Worm (Caenorhabditis elegans) whole organism, young adult: ENCODE data around the gene K10G6.9.

ENCODE experiments used
- D2030.7 ChIP-seq: fragments of 200-800 bp; sonication (Bioruptor generic); IDR thresholded peaks from 2 replicates; pipeline ENCODE4 v1.3.6; 2022; ENCODE audit warnings: missing genetic modification reagents, missing genetic modification characterization, missing compliant biosample characterization
- F10E7.11 ChIP-seq: sonication (generic microtip); optimal IDR thresholded peaks from 2 replicates; lab custom pipeline; 2017; ENCODE audit warnings: mild to moderate bottlenecking, missing genetic modification characterization, moderate library complexity, missing compliant biosample characterization
- F23B12.7 ChIP-seq: sonication (generic microtip); optimal IDR thresholded peaks from 2 replicates; lab custom pipeline; 2017; ENCODE audit warnings: missing genetic modification characterization, mild to moderate bottlenecking, missing compliant biosample characterization, antibody characterized with exemption, moderate library complexity; ENCODE audit not compliant: insufficient read depth
- F33H1.4 ChIP-seq: fragments of 200-800 bp; sonication (Bioruptor generic); IDR thresholded peaks from 2 replicates; pipeline ENCODE4 v1.3.6; 2022; ENCODE audit warnings: missing genetic modification reagents, missing genetic modification characterization, missing compliant biosample characterization
- F39B2.1 ChIP-seq: fragments of 200-800 bp; sonication (Bioruptor generic); IDR thresholded peaks from 2 replicates; pipeline ENCODE4 v1.3.6; 2022; ENCODE audit warnings: missing genetic modification reagents, missing genetic modification characterization, missing compliant biosample characterization
- F52B5.7 ChIP-seq: sonication (generic microtip); optimal IDR thresholded peaks from 2 replicates; lab custom pipeline; 2016; ENCODE audit warnings: mild to moderate bottlenecking, missing genetic modification characterization, missing compliant biosample characterization
- F55B11.4 ChIP-seq: sonication (generic microtip); optimal IDR thresholded peaks from 2 replicates; lab custom pipeline; 2016; ENCODE audit warnings: missing compliant biosample characterization, missing genetic modification characterization, borderline replicate concordance; ENCODE audit not compliant: insufficient read depth
- T07F8.4 ChIP-seq: sonication (generic microtip); optimal IDR thresholded peaks from 2 replicates; lab custom pipeline; 2016; ENCODE audit warnings: mild to moderate bottlenecking, missing genetic modification characterization, moderate library complexity, missing compliant biosample characterization
- Y53F4B.3 ChIP-seq: fragments of 200-800 bp; sonication (Bioruptor generic); IDR thresholded peaks from 2 replicates; pipeline ENCODE4 v1.3.6; 2022; ENCODE audit warnings: missing genetic modification reagents, missing genetic modification characterization, missing compliant biosample characterization
- Y79H2A.3 ChIP-seq: fragments of 200-800 bp; sonication (Bioruptor generic); conservative IDR thresholded peaks from 2 replicates; pipeline ENCODE4 v1.3.6; 2022; ENCODE audit warnings: missing genetic modification reagents, missing genetic modification characterization, missing compliant biosample characterization
- akir-1 ChIP-seq: fragments of 200-800 bp; sonication (Bioruptor generic); optimal IDR thresholded peaks from 2 replicates; lab custom pipeline; 2018; ENCODE audit warnings: mild to moderate bottlenecking, missing genetic modification characterization, moderate library complexity, missing compliant biosample characterization
- aptf-2 ChIP-seq: fragments of 200-800 bp; sonication (Bioruptor generic); conservative IDR thresholded peaks from 2 replicates; pipeline ENCODE4 v1.3.6; 2022; ENCODE audit warnings: missing genetic modification reagents, missing genetic modification characterization, missing compliant biosample characterization
- aptf-3 ChIP-seq: fragments of 200-800 bp; sonication (Bioruptor generic); IDR thresholded peaks from 2 replicates; pipeline ENCODE4 v1.3.6; 2022; ENCODE audit warnings: missing genetic modification characterization, missing compliant biosample characterization
- attf-5 ChIP-seq: fragments of 200-800 bp; sonication (Bioruptor generic); optimal IDR thresholded peaks from 2 replicates; lab custom pipeline; 2018; ENCODE audit warnings: mild to moderate bottlenecking, missing genetic modification characterization, missing compliant biosample characterization
- bed-1 ChIP-seq: fragments of 200-800 bp; sonication (Bioruptor generic); IDR thresholded peaks from 2 replicates; pipeline ENCODE4 v1.3.6; 2022; ENCODE audit warnings: missing genetic modification reagents, missing genetic modification characterization, missing compliant biosample characterization
- ceh-27 ChIP-seq: fragments of 200-800 bp; sonication (Bioruptor generic); optimal IDR thresholded peaks from 2 replicates; lab custom pipeline; 2018; ENCODE audit warnings: mild to moderate bottlenecking, missing genetic modification characterization, moderate library complexity, missing compliant biosample characterization
- dox-1 ChIP-seq: fragments of 200-800 bp; sonication (Bioruptor generic); IDR thresholded peaks from 2 replicates; pipeline ENCODE4 v1.3.6; 2022; ENCODE audit warnings: missing genetic modification reagents, missing genetic modification characterization, missing compliant biosample characterization
- dpff-1 ChIP-seq: sonication (generic microtip); optimal IDR thresholded peaks from 2 replicates; lab custom pipeline; 2017; ENCODE audit warnings: mild to moderate bottlenecking, missing genetic modification characterization, missing compliant biosample characterization
- hmg-1.2 ChIP-seq: fragments of 200-800 bp; sonication (Bioruptor generic); IDR thresholded peaks from 2 replicates; pipeline ENCODE4 v1.3.6; 2022; ENCODE audit warnings: missing genetic modification reagents, missing genetic modification characterization, missing compliant biosample characterization
- lir-1 ChIP-seq: fragments of 200-800 bp; sonication (Bioruptor generic); conservative IDR thresholded peaks from 2 replicates; pipeline ENCODE4 v1.3.6; 2022; ENCODE audit warnings: missing genetic modification reagents, missing genetic modification characterization, missing compliant biosample characterization
- lsl-1 ChIP-seq: fragments of 200-800 bp; sonication (Bioruptor generic); optimal IDR thresholded peaks from 2 replicates; lab custom pipeline; 2018; ENCODE audit warnings: mild to moderate bottlenecking, missing genetic modification characterization, moderate library complexity, missing compliant biosample characterization
- madf-6 ChIP-seq: fragments of 200-800 bp; sonication (Bioruptor generic); IDR thresholded peaks from 2 replicates; pipeline ENCODE4 v1.3.6; 2022; ENCODE audit warnings: missing genetic modification reagents, missing genetic modification characterization, missing compliant biosample characterization
- nfya-2 ChIP-seq: fragments of 200-800 bp; sonication (Bioruptor generic); IDR thresholded peaks from 2 replicates; pipeline ENCODE4 v1.3.6; 2022; ENCODE audit warnings: missing genetic modification reagents, missing genetic modification characterization, missing compliant biosample characterization
- nfyb-1 ChIP-seq: fragments of 200-800 bp; sonication (Bioruptor generic); IDR thresholded peaks from 2 replicates; pipeline ENCODE4 v1.3.6; 2022; ENCODE audit warnings: missing genetic modification reagents, missing genetic modification characterization, missing compliant biosample characterization
- nhr-80 ChIP-seq: sonication (generic microtip); optimal IDR thresholded peaks from 2 replicates; lab custom pipeline; 2016; ENCODE audit warnings: missing genetic modification characterization, missing compliant biosample characterization
- pha-4 ChIP-seq: fragments of 150-350 bp; sonication (generic microtip); optimal IDR thresholded peaks from 2 replicates; lab custom pipeline; 2014; ENCODE audit warnings: missing biosample characterization, missing genetic modification reagents, missing genetic modification characterization
- rcor-1 ChIP-seq: fragments of 200-800 bp; sonication (Bioruptor generic); IDR thresholded peaks from 2 replicates; pipeline ENCODE4 v1.3.6; 2022; ENCODE audit warnings: missing genetic modification reagents, missing genetic modification characterization, missing compliant biosample characterization
- rec-8 ChIP-seq, 2 experiments: sonication (generic microtip); optimal IDR thresholded peaks; 2 replicates each; lab custom pipeline; 2016; ENCODE audit warnings: mild to moderate bottlenecking in 2 of 2, missing genetic modification characterization in 2 of 2, missing genetic modification reagents in 2 of 2, missing genotype in 2 of 2, missing biosample characterization in 1 of 2, missing compliant biosample characterization in 1 of 2, moderate library complexity in 1 of 2
- snpc-1.3 ChIP-seq: sonication (generic microtip); optimal IDR thresholded peaks from 2 replicates; lab custom pipeline; 2017; ENCODE audit warnings: missing genetic modification characterization, mild to moderate bottlenecking, missing compliant biosample characterization, antibody characterized with exemption, moderate library complexity, missing genotype, missing genetic modification reagents; ENCODE audit not compliant: insufficient read depth
- snpc-4 ChIP-seq, 5 experiments: fragments of 150-350 bp in 1 of 5; sonication (generic microtip) in 4 of 5; optimal IDR thresholded peaks; 2 replicates each; lab custom pipeline; 2014 to 2018; ENCODE audit warnings: missing genetic modification characterization in 5 of 5, missing biosample characterization in 3 of 5, antibody characterized with exemption in 2 of 5, mild to moderate bottlenecking in 2 of 5, missing compliant biosample characterization in 2 of 5, missing genotype in 2 of 5, moderate library complexity in 2 of 5, missing genetic modification reagents in 1 of 5
- somi-1 ChIP-seq: fragments of 200-800 bp; sonication (Bioruptor generic); optimal IDR thresholded peaks from 2 replicates; lab custom pipeline; 2018; ENCODE audit warnings: mild to moderate bottlenecking, missing genetic modification characterization, missing compliant biosample characterization
- sptf-2 ChIP-seq: fragments of 200-800 bp; sonication (Bioruptor generic); optimal IDR thresholded peaks from 2 replicates; lab custom pipeline; 2018; ENCODE audit warnings: mild to moderate bottlenecking, missing genetic modification characterization, missing compliant biosample characterization
- tbp1 ChIP-seq: fragments of 200-800 bp; sonication (Bioruptor generic); optimal IDR thresholded peaks from 2 replicates; lab custom pipeline; 2018; ENCODE audit warnings: mild to moderate bottlenecking, missing genetic modification characterization, missing compliant biosample characterization
- zfh-2 ChIP-seq: fragments of 200-800 bp; sonication (Bioruptor generic); conservative IDR thresholded peaks from 2 replicates; pipeline ENCODE4 v1.3.6; 2022; ENCODE audit warnings: missing genetic modification reagents, missing genetic modification characterization, missing compliant biosample characterization
- zim-3 ChIP-seq: sonication (generic microtip); optimal IDR thresholded peaks from 2 replicates; lab custom pipeline; 2017; ENCODE audit warnings: mild to moderate bottlenecking, missing genetic modification characterization, moderate library complexity, missing compliant biosample characterization
- ztf-26 ChIP-seq: sonication (generic microtip); optimal IDR thresholded peaks from 2 replicates; lab custom pipeline; 2017; ENCODE audit warnings: missing genetic modification characterization, missing compliant biosample characterization
- ztf-3 ChIP-seq: fragments of 200-800 bp; sonication (Bioruptor generic); optimal IDR thresholded peaks from 2 replicates; lab custom pipeline; 2018; ENCODE audit warnings: mild to moderate bottlenecking, missing genetic modification characterization, missing compliant biosample characterization

Gene K10G6.9

DNA sequence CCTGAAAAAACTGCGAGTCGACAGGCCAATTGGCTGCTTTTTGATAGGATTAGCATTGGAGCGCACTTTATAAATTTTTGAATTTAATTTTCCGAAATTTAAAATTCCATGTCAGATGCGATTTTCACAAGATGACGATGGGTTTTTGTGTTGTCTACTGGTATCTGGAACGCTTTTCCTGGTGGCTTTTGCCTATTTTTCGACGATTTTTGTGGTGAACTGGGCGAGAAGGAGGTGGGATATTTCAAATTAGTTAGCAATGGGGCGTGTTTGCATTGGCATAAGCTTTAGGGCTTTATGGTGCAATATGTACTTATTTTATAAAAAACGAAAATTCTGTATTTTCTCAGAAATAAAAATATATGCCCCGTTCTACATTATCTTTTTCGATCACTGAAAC, at the start of gene K10G6.9:
K10G6.9 (plus strand) TSS at position 110 of the 400 bp plus-strand sequence.
- TF ChIP-seq Y79H2A.3 (GFP tag; lab: Robert Waterston, UW) (0 out of 2 replicates have a peak, but pooled peaks have one; percentile 70), rcor-1 (GFP tag; lab: Robert Waterston, UW) (no peak)

DNA sequence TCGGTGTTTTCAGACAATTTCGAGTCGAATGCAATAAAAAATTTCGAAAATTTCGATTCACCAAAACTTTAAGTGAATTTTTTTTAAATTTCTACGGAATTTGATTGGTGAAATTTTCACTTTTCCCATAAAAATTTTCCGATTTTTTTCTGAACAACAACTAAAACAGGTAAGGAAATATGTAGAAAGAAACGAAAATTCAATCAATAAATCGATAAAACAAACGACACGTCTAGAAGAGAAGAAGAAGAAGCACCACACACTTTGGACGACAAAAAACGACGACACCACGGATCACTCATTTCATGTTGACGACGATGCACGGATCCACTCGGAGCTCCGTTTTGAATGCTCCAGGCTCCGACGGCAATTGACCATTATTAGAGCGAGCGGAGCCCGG, 49.4 kb upstream of the K10G6.9 start:
- TF ChIP-seq nfya-2 (GFP tag; lab: Robert Waterston, UW), result no peak
- no peak for TF ChIP-seq somi-1 (GFP tag; lab: Kevin White, UChicago)
- no peak for TF ChIP-seq lsl-1 (GFP tag; lab: Kevin White, UChicago)
- TF ChIP-seq Y53F4B.3 (GFP tag; lab: Robert Waterston, UW), result no peak
- no peak for TF ChIP-seq zfh-2 (GFP tag; lab: Robert Waterston, UW)
- TF ChIP-seq akir-1 (GFP tag; lab: Kevin White, UChicago), result no peak
- TF ChIP-seq nfyb-1 (GFP tag; lab: Robert Waterston, UW), result no peak
- TF ChIP-seq F33H1.4, result no peak

DNA sequence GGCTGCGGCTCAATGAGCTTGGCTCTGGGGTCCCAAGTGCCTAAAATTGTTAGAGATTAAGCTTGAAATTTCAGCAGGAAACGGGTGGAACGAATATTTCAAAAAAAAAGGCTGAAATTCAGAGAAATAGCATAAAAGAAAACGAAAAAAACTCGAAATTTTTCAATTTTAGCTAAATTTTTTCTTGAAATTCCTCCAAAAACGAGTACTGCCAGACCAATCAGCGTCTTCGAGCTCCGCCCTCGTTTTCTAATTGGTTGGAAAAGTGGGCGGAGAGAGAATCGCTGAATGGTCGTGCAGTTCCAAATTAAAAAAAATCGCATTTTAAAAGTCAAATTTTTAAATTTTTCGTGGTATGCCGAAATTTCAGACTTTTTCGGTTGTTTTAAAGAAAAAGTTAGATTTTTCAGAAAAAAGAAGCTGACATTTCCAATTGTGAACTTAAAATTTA, 44.1 kb upstream of the K10G6.9 start, which contains the start of gene plpp-1.1:
plpp-1.1 (minus strand) TSS at position 51 of the 451 bp plus-strand sequence.
- 0 out of 2 replicates have a peak, but pooled peaks have one; percentile 9 for TF ChIP-seq zfh-2 (GFP tag; lab: Robert Waterston, UW)
- TF ChIP-seq nfyb-1 (GFP tag; lab: Robert Waterston, UW), result 0 out of 2 replicates have a peak, but pooled peaks have one; percentile 66
- no peak for TF ChIP-seq dpff-1
- TF ChIP-seq lsl-1 (GFP tag; lab: Kevin White, UChicago), result no peak
- no peak for TF ChIP-seq rec-8 (tag; optimal IDR thresholded peaks at IDR 0.05; lab: Kevin White, UChicago)
- no peak for TF ChIP-seq aptf-3 (GFP tag; lab: Robert Waterston, UW)

DNA sequence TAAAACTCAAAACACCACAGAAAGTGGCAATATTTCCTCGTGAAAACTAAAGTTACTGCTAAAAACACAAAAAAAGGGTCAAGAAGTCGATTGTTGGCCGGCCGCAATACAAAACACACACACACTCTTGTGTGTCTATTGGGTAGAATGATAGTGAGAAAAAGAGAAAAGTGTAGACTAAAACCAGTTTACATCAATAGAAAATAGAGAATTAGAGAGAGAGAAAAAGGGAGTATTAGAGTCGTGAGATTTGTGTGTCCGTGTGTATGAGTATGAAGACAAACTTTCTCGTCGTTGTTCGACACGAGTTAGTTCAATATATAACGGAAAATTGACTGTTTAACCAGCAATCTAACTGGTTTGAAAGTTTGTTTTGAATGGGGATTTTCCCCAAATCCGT, 42.6 kb upstream of the K10G6.9 start:
- TF ChIP-seq bed-1 (GFP tag; lab: Robert Waterston, UW) (no peak), F55B11.4 (tag; lab: Kevin White, UChicago) (no peak), ztf-26 (tag; lab: Kevin White, UChicago) (no peak), T07F8.4 (tag; lab: Kevin White, UChicago) (no peak), aptf-2 (GFP tag; lab: Robert Waterston, UW) (no peak), ceh-27 (GFP tag; lab: Kevin White, UChicago) (peak; percentile 1), nhr-80 (tag; lab: Kevin White, UChicago) (peak; percentile 4), rec-8 (tag; optimal IDR thresholded peaks at IDR 0.05; lab: Kevin White, UChicago) (no peak)

DNA sequence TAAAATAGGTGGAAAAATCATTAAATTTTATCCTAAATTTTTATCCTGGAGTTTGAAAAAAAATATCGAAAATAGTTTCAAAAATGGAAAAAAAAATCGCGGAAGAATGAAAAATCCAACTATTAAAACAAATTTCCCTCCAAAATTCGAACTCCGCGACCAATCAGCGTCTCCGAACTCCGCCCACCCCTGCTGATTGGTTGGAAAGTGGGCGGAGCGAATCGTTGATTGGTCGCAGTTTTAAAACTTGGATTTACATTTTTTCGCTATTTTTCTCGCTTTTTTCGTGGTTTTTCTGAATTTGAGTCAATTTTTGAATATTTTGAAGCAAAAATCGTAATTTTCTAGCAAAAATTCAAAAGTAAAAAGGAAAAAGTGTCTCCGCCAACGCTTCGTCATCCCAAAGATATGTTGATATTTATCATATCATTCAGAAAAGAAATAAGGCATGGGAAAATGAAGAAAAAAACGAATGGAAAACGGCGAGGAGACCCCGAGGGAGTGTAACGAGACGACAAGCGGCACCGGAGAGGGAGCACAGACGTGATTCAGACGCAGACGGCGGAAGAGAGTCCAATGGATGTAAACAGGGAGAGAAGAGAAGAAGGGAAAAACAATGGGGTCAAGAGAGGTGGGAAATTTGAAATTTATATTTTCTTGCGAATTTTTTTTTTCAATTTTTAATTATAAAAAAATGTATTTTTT, 41.4 kb upstream of the K10G6.9 start:
- TF ChIP-seq F39B2.1 (GFP tag; lab: Robert Waterston, UW), result no peak
- no peak for TF ChIP-seq zim-3
- TF ChIP-seq F33H1.4, result no peak
- TF ChIP-seq pha-4, result no peak
- TF ChIP-seq attf-5, result peak; percentile 45
- TF ChIP-seq sptf-2, result no peak
- TF ChIP-seq F10E7.11 (tag; lab: Kevin White, UChicago), result no peak
- TF ChIP-seq snpc-1.3, result no peak
- no peak for TF ChIP-seq ztf-3 (GFP tag; lab: Kevin White, UChicago)
- peak; percentile 1 for TF ChIP-seq tbp1 (GFP tag; lab: Kevin White, UChicago)
- TF ChIP-seq hmg-1.2 (GFP tag; lab: Robert Waterston, UW), result peak; percentile 87; the same call in 1 of the 2 replicates
- TF ChIP-seq bed-1 (GFP tag; lab: Robert Waterston, UW), result no peak
- no peak for TF ChIP-seq lir-1 (GFP tag; lab: Robert Waterston, UW)
- no peak for TF ChIP-seq F23B12.7 (tag; lab: Kevin White, UChicago)
- TF ChIP-seq F52B5.7, result no peak
- TF ChIP-seq snpc-4 (GFP tag; optimal IDR thresholded peaks at IDR 0.05; lab: Kevin White, UChicago), result no peak
- TF ChIP-seq snpc-4 (tag; optimal IDR thresholded peaks at IDR 0.05; lab: Kevin White, UChicago), result peak in 1 of 4 experiments; percentile 8
- TF ChIP-seq madf-6, result no peak
- TF ChIP-seq D2030.7 (GFP tag; lab: Robert Waterston, UW), result no peak
- TF ChIP-seq rec-8 (tag; optimal IDR thresholded peaks at IDR 0.05; lab: Kevin White, UChicago), result no peak
- 0 out of 2 replicates have a peak, but pooled peaks have one; percentile 26 for TF ChIP-seq dox-1 (GFP tag; lab: Robert Waterston, UW)
